Fruit fly (Drosophila melanogaster): ENCODE results near the gene gpp.

- TF ChIP-seq CG8478 (optimal IDR thresholded peaks at IDR 0.05) (no peak), CTCF (optimal IDR thresholded peaks at IDR 0.05) (no peak)
Observed at dm6 chr3R:6426173-6426899, 19.7 kb downstream of the gpp start.
